Worm (Caenorhabditis elegans) whole organism, L1 larva: ENCODE results near the gene C54E4.1.

Source experiments
- C04F5.9 ChIP-seq: sonication (generic microtip); optimal IDR thresholded peaks from 2 replicates; lab custom pipeline; 2016; ENCODE audit warnings: missing genetic modification characterization, missing compliant biosample characterization
- C34B4.2 ChIP-seq: sonication (generic microtip); optimal IDR thresholded peaks from 2 replicates; lab custom pipeline; 2017; ENCODE audit warnings: mild to moderate bottlenecking, missing genetic modification characterization, missing compliant biosample characterization
- F16B12.6 ChIP-seq: fragments of 150-350 bp; optimal IDR thresholded peaks from 2 replicates; lab custom pipeline; 2014; ENCODE audit warnings: missing biosample characterization, missing genetic modification characterization
- ama-1 ChIP-seq: fragments of 150-350 bp; optimal IDR thresholded peaks from 2 replicates; lab custom pipeline; 2014
- blmp-1 ChIP-seq: fragments of 150-350 bp; optimal IDR thresholded peaks from 2 replicates; lab custom pipeline; 2014; ENCODE audit warnings: missing biosample characterization, missing genetic modification characterization
- ceh-8 ChIP-seq: fragments of 200-800 bp; sonication (Bioruptor generic); optimal IDR thresholded peaks from 2 replicates; lab custom pipeline; 2018; ENCODE audit warnings: mild to moderate bottlenecking, missing genetic modification characterization, moderate library complexity, missing compliant biosample characterization
- ceh-88 ChIP-seq: fragments of 200-800 bp; sonication (Bioruptor generic); IDR thresholded peaks from 2 replicates; pipeline ENCODE4 v1.3.6; 2022; ENCODE audit warnings: missing genetic modification characterization, missing compliant biosample characterization
- dpl-1 ChIP-seq, 3 experiments: fragments of 150-350 bp in 2 of 3; sonication (generic microtip) in 1 of 3; optimal IDR thresholded peaks; 2 replicates each; lab custom pipeline; 2014 to 2017; ENCODE audit warnings: missing biosample characterization in 3 of 3, missing genetic modification characterization in 3 of 3, missing genetic modification reagents in 3 of 3
- efl-3 ChIP-seq: fragments of 200-800 bp; sonication (Bioruptor generic); optimal IDR thresholded peaks from 2 replicates; lab custom pipeline; 2018; ENCODE audit warnings: mild to moderate bottlenecking, missing genetic modification characterization, missing compliant biosample characterization
- egl-13 ChIP-seq: sonication (generic microtip); optimal IDR thresholded peaks from 2 replicates; lab custom pipeline; 2016; ENCODE audit warnings: missing genotype, missing genetic modification reagents, missing genetic modification characterization, missing compliant biosample characterization
- elt-2 ChIP-seq: sonication (generic microtip); optimal IDR thresholded peaks from 2 replicates; lab custom pipeline; 2016; ENCODE audit warnings: missing genetic modification characterization, mild to moderate bottlenecking, inconsistent platforms, missing compliant biosample characterization, missing genetic modification reagents
- elt-3 ChIP-seq, 6 experiments: fragments of 150-350 bp in 1 of 6; sonication (generic microtip); optimal IDR thresholded peaks; 2 replicates each; lab custom pipeline; 2017 to 2018; ENCODE audit warnings: missing biosample characterization in 6 of 6, missing genetic modification characterization in 6 of 6, inconsistent platforms in 1 of 6
- fkh-10 ChIP-seq: sonication (generic microtip); optimal IDR thresholded peaks from 2 replicates; lab custom pipeline; 2017; ENCODE audit warnings: missing biosample characterization, missing genetic modification reagents, missing genetic modification characterization
- fkh-4 ChIP-seq: sonication (generic microtip); optimal IDR thresholded peaks from 2 replicates; lab custom pipeline; 2016; ENCODE audit warnings: missing compliant biosample characterization, missing genetic modification characterization, borderline replicate concordance
- fkh-8 ChIP-seq: sonication (generic microtip); optimal IDR thresholded peaks from 2 replicates; lab custom pipeline; 2016; ENCODE audit warnings: mild to moderate bottlenecking, missing genetic modification characterization, missing compliant biosample characterization
- fos-1 ChIP-seq: fragments of 150-350 bp; optimal IDR thresholded peaks from 2 replicates; lab custom pipeline; 2014; ENCODE audit warnings: missing biosample characterization, missing genetic modification characterization
- hlh-17 ChIP-seq: fragments of 200-800 bp; sonication (Bioruptor generic); optimal IDR thresholded peaks from 2 replicates; lab custom pipeline; 2018; ENCODE audit warnings: missing genetic modification characterization, mild to moderate bottlenecking, missing compliant biosample characterization, moderate library complexity, borderline replicate concordance
- hpl-2 ChIP-seq: fragments of 150-350 bp; optimal IDR thresholded peaks from 2 replicates; lab custom pipeline; 2014; ENCODE audit warnings: missing biosample characterization, missing genetic modification reagents, missing genetic modification characterization
- irx-1 ChIP-seq: sonication (generic microtip); optimal IDR thresholded peaks from 2 replicates; lab custom pipeline; 2016; ENCODE audit warnings: missing genetic modification characterization, missing compliant biosample characterization
- isw-1 ChIP-seq: fragments of 200-800 bp; sonication (Bioruptor generic); IDR thresholded peaks from 2 replicates; pipeline ENCODE4 v1.3.6; 2022; ENCODE audit warnings: missing genetic modification characterization, missing compliant biosample characterization
- lin-13 ChIP-seq: fragments of 150-350 bp; optimal IDR thresholded peaks from 2 replicates; lab custom pipeline; 2014; ENCODE audit warnings: missing biosample characterization, missing genetic modification reagents, missing genetic modification characterization
- lin-14 ChIP-seq: fragments of 200-800 bp; sonication (Bioruptor generic); optimal IDR thresholded peaks from 2 replicates; lab custom pipeline; 2018; ENCODE audit warnings: mild to moderate bottlenecking, missing genetic modification characterization, moderate library complexity, missing compliant biosample characterization
- lin-35 ChIP-seq, 2 experiments: fragments of 150-350 bp; optimal IDR thresholded peaks; 2 replicates each; lab custom pipeline; 2014; ENCODE audit warnings: missing biosample characterization in 2 of 2, missing genetic modification characterization in 2 of 2, missing genetic modification reagents in 2 of 2
- lin-39 ChIP-seq: fragments of 150-350 bp; optimal IDR thresholded peaks from 2 replicates; lab custom pipeline; 2014; ENCODE audit warnings: missing biosample characterization, missing genetic modification reagents, missing genetic modification characterization
- lir-3 ChIP-seq: sonication (generic microtip); optimal IDR thresholded peaks from 2 replicates; lab custom pipeline; 2016; ENCODE audit warnings: mild to moderate bottlenecking, missing genetic modification characterization, moderate library complexity, missing compliant biosample characterization; ENCODE audit not compliant: poor library complexity
- lsy-2 ChIP-seq, 2 experiments: fragments of 150-350 bp; optimal IDR thresholded peaks; 2 replicates each; lab custom pipeline; 2014; ENCODE audit warnings: missing biosample characterization in 2 of 2, missing genetic modification characterization in 2 of 2
- mep-1 ChIP-seq: fragments of 150-350 bp; optimal IDR thresholded peaks from 2 replicates; lab custom pipeline; 2014; ENCODE audit warnings: missing biosample characterization, missing genetic modification characterization
- nhr-12 ChIP-seq: sonication (generic microtip); optimal IDR thresholded peaks from 2 replicates; lab custom pipeline; 2017; ENCODE audit warnings: missing biosample characterization, missing genetic modification characterization
- nhr-19 ChIP-seq: fragments of 200-800 bp; sonication (Bioruptor generic); conservative IDR thresholded peaks from 2 replicates; pipeline ENCODE4 v1.3.6; 2022; ENCODE audit warnings: missing genetic modification characterization, missing compliant biosample characterization
- nhr-20 ChIP-seq: sonication (generic microtip); optimal IDR thresholded peaks from 2 replicates; lab custom pipeline; 2016; ENCODE audit warnings: mild to moderate bottlenecking, missing genetic modification characterization, missing compliant biosample characterization
- nhr-237 ChIP-seq: fragments of 150-350 bp; optimal IDR thresholded peaks from 2 replicates; lab custom pipeline; 2014; ENCODE audit warnings: missing biosample characterization, missing genetic modification characterization
- nhr-28 ChIP-seq: fragments of 150-350 bp; optimal IDR thresholded peaks from 2 replicates; lab custom pipeline; 2014; ENCODE audit warnings: missing biosample characterization, missing genetic modification characterization
- nhr-71 ChIP-seq: sonication (generic microtip); optimal IDR thresholded peaks from 2 replicates; lab custom pipeline; 2016; ENCODE audit warnings: mild to moderate bottlenecking, missing genetic modification characterization, moderate library complexity, missing compliant biosample characterization
- nhr-76 ChIP-seq: sonication (generic microtip); optimal IDR thresholded peaks from 2 replicates; lab custom pipeline; 2017; ENCODE audit warnings: missing biosample characterization, missing genetic modification characterization
- nhr-84 ChIP-seq: sonication (generic microtip); optimal IDR thresholded peaks from 2 replicates; lab custom pipeline; 2017; ENCODE audit warnings: missing biosample characterization, missing genetic modification characterization
- nhr-90 ChIP-seq: sonication (generic microtip); optimal IDR thresholded peaks from 2 replicates; lab custom pipeline; 2016; ENCODE audit warnings: mild to moderate bottlenecking, missing genetic modification characterization, missing compliant biosample characterization; ENCODE audit not compliant: poor library complexity
- pag-3 ChIP-seq: sonication (generic microtip); optimal IDR thresholded peaks from 2 replicates; lab custom pipeline; 2017; ENCODE audit warnings: missing genetic modification characterization, mild to moderate bottlenecking, missing compliant biosample characterization, antibody characterized with exemption, borderline replicate concordance; ENCODE audit not compliant: insufficient read depth
- pqm-1 ChIP-seq: sonication (generic microtip); optimal IDR thresholded peaks from 3 replicates; lab custom pipeline; 2017; ENCODE audit warnings: missing biosample characterization, missing genetic modification characterization
- snu-23 ChIP-seq: sonication (generic microtip); optimal IDR thresholded peaks from 2 replicates; lab custom pipeline; 2016; ENCODE audit warnings: missing genetic modification characterization, missing compliant biosample characterization
- sup-37 ChIP-seq: fragments of 200-800 bp; sonication (Bioruptor generic); optimal IDR thresholded peaks from 2 replicates; lab custom pipeline; 2018; ENCODE audit warnings: mild to moderate bottlenecking, missing genetic modification characterization, missing compliant biosample characterization
- unc-130 ChIP-seq: fragments of 150-350 bp; optimal IDR thresholded peaks from 2 replicates; lab custom pipeline; 2017; ENCODE audit warnings: missing biosample characterization, missing genetic modification characterization, inconsistent platforms
- unc-30 ChIP-seq: sonication (generic microtip); optimal IDR thresholded peaks from 2 replicates; lab custom pipeline; 2017; ENCODE audit warnings: missing biosample characterization, missing genetic modification characterization
- unc-86 ChIP-seq: sonication (generic microtip); optimal IDR thresholded peaks from 2 replicates; lab custom pipeline; 2016; ENCODE audit warnings: missing genetic modification characterization, missing compliant biosample characterization
- unc-98 ChIP-seq: fragments of 200-800 bp; sonication (Bioruptor generic); IDR thresholded peaks from 2 replicates; pipeline ENCODE4 v1.3.6; 2022; ENCODE audit warnings: missing genetic modification characterization, missing compliant biosample characterization
- xbp-1 ChIP-seq: sonication (generic microtip); optimal IDR thresholded peaks from 2 replicates; lab custom pipeline; 2016; ENCODE audit warnings: missing genetic modification characterization, missing compliant biosample characterization
- ztf-11 ChIP-seq, 2 experiments: sonication (generic microtip); optimal IDR thresholded peaks; 2 replicates each; lab custom pipeline; 2016 to 2017; ENCODE audit warnings: missing genetic modification characterization in 2 of 2, missing biosample characterization in 1 of 2, missing compliant biosample characterization in 1 of 2
- ztf-4 ChIP-seq: fragments of 150-350 bp; optimal IDR thresholded peaks from 2 replicates; lab custom pipeline; 2014; ENCODE audit warnings: missing biosample characterization, missing genetic modification characterization

The C54E4.1 gene

ce11 chrIV:2149247-2149756, 26.1 kb upstream of the C54E4.1 start, which contains the start of gene C54E4.5 (continued):
- TF ChIP-seq nhr-28 (tag; lab: Kevin White, UChicago) (no peak), nhr-12 (tag; lab: Kevin White, UChicago) (no peak), pqm-1 (tag; lab: Kevin White, UChicago) (no peak), egl-13 (tag; lab: Kevin White, UChicago) (no peak), fkh-10 (no peak), unc-98 (GFP tag; lab: Robert Waterston, UW) (no peak), hpl-2 (GFP tag; lab: Kevin White, UChicago) (no peak), C04F5.9 (tag; lab: Kevin White, UChicago) (no peak), sup-37 (GFP tag; lab: Kevin White, UChicago) (no peak), nhr-19 (GFP tag; lab: Robert Waterston, UW) (peak; percentile 45), nhr-76 (tag; lab: Kevin White, UChicago) (no peak), lsy-2 (tag; optimal IDR thresholded peaks at IDR 0.05; lab: Kevin White, UChicago) (peak; percentile 16 to 47), ztf-4 (no peak), unc-30 (tag; lab: Kevin White, UChicago) (no peak), nhr-90 (tag; lab: Kevin White, UChicago) (peak; percentile 53), nhr-71 (tag; lab: Kevin White, UChicago) (peak; percentile 44), isw-1 (no peak), unc-86 (tag; lab: Kevin White, UChicago) (no peak), fkh-8 (tag; lab: Kevin White, UChicago) (no peak), nhr-237 (tag; lab: Kevin White, UChicago) (no peak), nhr-20 (tag; lab: Kevin White, UChicago) (peak; percentile 70), blmp-1 (tag; lab: Kevin White, UChicago) (peak; percentile 78), pag-3 (no peak), dpl-1 (GFP tag; optimal IDR thresholded peaks at IDR 0.05; lab: Kevin White, UChicago) (peak in 1 of 3 experiments; percentile 18), C34B4.2 (tag; lab: Kevin White, UChicago) (no peak), irx-1 (tag; lab: Kevin White, UChicago) (no peak), mep-1 (tag; lab: Kevin White, UChicago) (peak; percentile 41), F16B12.6 (tag; lab: Kevin White, UChicago) (no peak), lin-39 (tag; lab: Kevin White, UChicago) (no peak), nhr-84 (no peak), efl-3 (GFP tag; lab: Kevin White, UChicago) (no peak), xbp-1 (tag; lab: Kevin White, UChicago) (no peak), fkh-4 (tag; lab: Kevin White, UChicago) (no peak), lin-14 (GFP tag; lab: Kevin White, UChicago) (no peak), unc-130 (no peak), snu-23 (peak; percentile 64), elt-3 (tag; optimal IDR thresholded peaks at IDR 0.05; lab: Kevin White, UChicago) (peak in 4 of 6 experiments; percentile 64 to 98 (median 72)), lin-35 (GFP tag; optimal IDR thresholded peaks at IDR 0.05; lab: Kevin White, UChicago) (peak in 1 of 2 experiments; percentile 46), lir-3 (no peak), lin-13 (GFP tag; lab: Kevin White, UChicago) (peak; percentile 4), ceh-88 (no peak), ama-1 (lab: Kevin White, UChicago) (no peak), hlh-17 (GFP tag; lab: Kevin White, UChicago) (no peak), ceh-8 (no peak), fos-1 (tag; lab: Kevin White, UChicago) (no peak), elt-2 (tag; lab: Kevin White, UChicago) (no peak), ztf-11 (tag; optimal IDR thresholded peaks at IDR 0.05; lab: Kevin White, UChicago) (no peak)
- TF ChIP-seq, all 84 proteins: peak for 18
